Worm (Caenorhabditis elegans): ENCODE data around the gene C53B4.3.

C53B4.3 gene

ce11 chrIV:8984566-8984965 is 11.1 kb upstream of the C53B4.3 start, which contains the start of gene nstp-1:
nstp-1 (plus strand) TSS chrIV:8984866.
- TF ChIP-seq ceh-90 (tag; optimal IDR thresholded peaks at IDR 0.05) (no peak), unc-86 (tag; optimal IDR thresholded peaks at IDR 0.05) (no peak), dpl-1 (GFP tag; optimal IDR thresholded peaks at IDR 0.05) (no peak), blmp-1 (tag; optimal IDR thresholded peaks at IDR 0.05) (no peak), C34B4.2 (tag; optimal IDR thresholded peaks at IDR 0.05) (no peak), sptf-1 (tag; optimal IDR thresholded peaks at IDR 0.05) (no peak), irx-1 (tag; optimal IDR thresholded peaks at IDR 0.05) (no peak), ces-1 (GFP tag; optimal IDR thresholded peaks at IDR 0.05) (no peak), nhr-20 (tag; optimal IDR thresholded peaks at IDR 0.05) (no peak), nhr-11 (tag; optimal IDR thresholded peaks at IDR 0.05) (no peak), lir-3 (tag; optimal IDR thresholded peaks at IDR 0.05; ENCODE audit: poor library complexity) (no peak), ceh-82 (tag; optimal IDR thresholded peaks at IDR 0.05) (no peak), nhr-85 (tag) (no peak)

- TF ChIP-seq ceh-90 (tag; optimal IDR thresholded peaks at IDR 0.05) (no peak), zag-1 (tag; optimal IDR thresholded peaks at IDR 0.05) (no peak), jun-1 (tag; optimal IDR thresholded peaks at IDR 0.05) (no peak), sox-4 (tag; optimal IDR thresholded peaks at IDR 0.05) (no peak)
Measured at ce11 chrIV:8979695-8980094, 6.2 kb upstream of the C53B4.3 start, which contains the start of gene col-119. col-119 (minus strand) TSS chrIV:8979795.

ce11 chrIV:8979062-8979612 is 5.6 kb upstream of the C53B4.3 start:
- TF ChIP-seq alr-1 (tag; optimal IDR thresholded peaks at IDR 0.05; ENCODE audit: borderline replicate concordance) = no peak
- TF ChIP-seq nhr-28 (tag; optimal IDR thresholded peaks at IDR 0.05) = no peak
- TF ChIP-seq lin-14 (GFP tag; optimal IDR thresholded peaks at IDR 0.05) = no peak
- no peak for TF ChIP-seq snpc-4 (tag; optimal IDR thresholded peaks at IDR 0.05)
- no peak for TF ChIP-seq egl-27 (tag; optimal IDR thresholded peaks at IDR 0.05)
- TF ChIP-seq lin-13 (GFP tag; optimal IDR thresholded peaks at IDR 0.05) = no peak
- no peak for TF ChIP-seq elt-2 (tag; optimal IDR thresholded peaks at IDR 0.05)
- no peak for TF ChIP-seq zag-1 (tag; optimal IDR thresholded peaks at IDR 0.05)
- no peak for TF ChIP-seq nhr-84 (tag; optimal IDR thresholded peaks at IDR 0.05)
- TF ChIP-seq lsy-2 (tag; optimal IDR thresholded peaks at IDR 0.05) = no peak
- no peak for TF ChIP-seq efl-3 (GFP tag; optimal IDR thresholded peaks at IDR 0.05)

- TF ChIP-seq nhr-19 (GFP tag; conservative IDR thresholded peaks at IDR 0.05) = 0 out of 2 replicates have a peak, but pooled peaks have one; percentile 15
- peak; percentile 14 for TF ChIP-seq nhr-20 (tag; optimal IDR thresholded peaks at IDR 0.05)
- TF ChIP-seq hpl-2 (GFP tag; optimal IDR thresholded peaks at IDR 0.05) = no peak
- no peak for TF ChIP-seq nhr-76 (tag; optimal IDR thresholded peaks at IDR 0.05)
- no peak for TF ChIP-seq dpl-1 (GFP tag; optimal IDR thresholded peaks at IDR 0.05)
- TF ChIP-seq aly-2 (tag; optimal IDR thresholded peaks at IDR 0.05) = no peak
- no peak for TF ChIP-seq nhr-12 (tag; optimal IDR thresholded peaks at IDR 0.05)
- no peak for TF ChIP-seq isw-1 (GFP tag; IDR thresholded peaks at IDR 0.05)
- TF ChIP-seq xbp-1 (tag; optimal IDR thresholded peaks at IDR 0.05) = no peak
- no peak for TF ChIP-seq mab-9 (GFP tag; IDR thresholded peaks at IDR 0.05)
- TF ChIP-seq nhr-84 (tag; optimal IDR thresholded peaks at IDR 0.05) = no peak
- TF ChIP-seq snu-23 (GFP tag; optimal IDR thresholded peaks at IDR 0.05) = peak; percentile 16
- no peak for TF ChIP-seq ceh-8 (GFP tag; optimal IDR thresholded peaks at IDR 0.05)
- TF ChIP-seq fkh-10 (GFP tag; optimal IDR thresholded peaks at IDR 0.05) = no peak
- no peak for TF ChIP-seq egl-13 (tag; optimal IDR thresholded peaks at IDR 0.05)
- TF ChIP-seq mep-1 (tag; optimal IDR thresholded peaks at IDR 0.05) = no peak
- TF ChIP-seq snpc-4 (tag; optimal IDR thresholded peaks at IDR 0.05) = no peak
- no peak for TF ChIP-seq ceh-90 (tag; optimal IDR thresholded peaks at IDR 0.05)
- peak; percentile 5 for TF ChIP-seq lin-39 (tag; optimal IDR thresholded peaks at IDR 0.05)
- no peak for TF ChIP-seq nhr-47 (tag; optimal IDR thresholded peaks at IDR 0.05)
- no peak for TF ChIP-seq ets-5 (GFP tag; IDR thresholded peaks at IDR 0.05)
- no peak for TF ChIP-seq tlp-1 (tag; optimal IDR thresholded peaks at IDR 0.05)
- no peak for TF ChIP-seq aha-1 (tag; optimal IDR thresholded peaks at IDR 0.05)
- no peak for TF ChIP-seq hlh-17 (GFP tag; optimal IDR thresholded peaks at IDR 0.05; ENCODE audit: borderline replicate concordance)
- peak; percentile 60 for TF ChIP-seq rnt-1 (tag; optimal IDR thresholded peaks at IDR 0.05)
- no peak for TF ChIP-seq efl-3 (GFP tag; optimal IDR thresholded peaks at IDR 0.05)
- TF ChIP-seq tbx-2 (tag; optimal IDR thresholded peaks at IDR 0.05) = no peak
- no peak for TF ChIP-seq egl-27 (tag; optimal IDR thresholded peaks at IDR 0.05)
Measured at ce11 chrIV:8978047-8978446, 4.5 kb upstream of the C53B4.3 start.

Data from whole organism, L1 larva.